Worm (Caenorhabditis elegans) whole organism, late embryonic: Measurements from ENCODE around the gene mdt-6.

ENCODE experiments used
- C38D4.7 ChIP-seq: fragments of 200-800 bp; sonication (Bioruptor generic); optimal IDR thresholded peaks from 2 replicates; lab custom pipeline; 2018; ENCODE audit warnings: mild to moderate bottlenecking, missing genetic modification characterization, moderate library complexity, missing compliant biosample characterization
- K02D7.2 ChIP-seq: sonication (generic microtip); optimal IDR thresholded peaks from 2 replicates; lab custom pipeline; 2017; ENCODE audit warnings: mild to moderate bottlenecking, missing genetic modification characterization, missing compliant biosample characterization
- K09A11.1 ChIP-seq: sonication (generic microtip); optimal IDR thresholded peaks from 2 replicates; lab custom pipeline; 2017; ENCODE audit warnings: antibody characterized with exemption, mild to moderate bottlenecking, missing genetic modification characterization, missing compliant biosample characterization; ENCODE audit not compliant: insufficient read depth
- Y22D7AL.16 ChIP-seq: sonication (generic microtip); optimal IDR thresholded peaks from 2 replicates; lab custom pipeline; 2016; ENCODE audit warnings: missing genetic modification characterization, missing compliant biosample characterization
- ama-1 ChIP-seq: fragments of 150-350 bp; optimal IDR thresholded peaks from 2 replicates; lab custom pipeline; 2014
- ceh-14 ChIP-seq: sonication (generic microtip); optimal IDR thresholded peaks from 2 replicates; lab custom pipeline; 2016; ENCODE audit warnings: missing genotype, missing genetic modification characterization, missing compliant biosample characterization
- ceh-18 ChIP-seq: sonication (generic microtip); optimal IDR thresholded peaks from 2 replicates; lab custom pipeline; 2016; ENCODE audit warnings: missing genetic modification characterization, missing compliant biosample characterization
- ceh-2 ChIP-seq: sonication (generic microtip); optimal IDR thresholded peaks from 2 replicates; lab custom pipeline; 2016; ENCODE audit warnings: missing genotype, missing genetic modification characterization, missing compliant biosample characterization
- ceh-24 ChIP-seq: sonication (generic microtip); optimal IDR thresholded peaks from 2 replicates; lab custom pipeline; 2016; ENCODE audit warnings: mild to moderate bottlenecking, missing genetic modification characterization, missing compliant biosample characterization
- ceh-34 ChIP-seq: sonication (generic microtip); optimal IDR thresholded peaks from 2 replicates; lab custom pipeline; 2016; ENCODE audit warnings: mild to moderate bottlenecking, missing genetic modification characterization, missing compliant biosample characterization
- ceh-45 ChIP-seq: fragments of 200-800 bp; sonication (Bioruptor generic); IDR thresholded peaks from 2 replicates; pipeline ENCODE4 v1.3.6; 2022; ENCODE audit warnings: missing genetic modification reagents, missing genetic modification characterization, missing compliant biosample characterization
- ceh-6 ChIP-seq: fragments of 200-800 bp; sonication (Bioruptor generic); optimal IDR thresholded peaks from 2 replicates; lab custom pipeline; 2018; ENCODE audit warnings: mild to moderate bottlenecking, missing genetic modification characterization, missing compliant biosample characterization
- che-1 ChIP-seq: sonication (generic microtip); optimal IDR thresholded peaks from 2 replicates; lab custom pipeline; 2016; ENCODE audit warnings: mild to moderate bottlenecking, missing genetic modification characterization, missing compliant biosample characterization
- dmd-4 ChIP-seq: sonication (generic microtip); optimal IDR thresholded peaks from 2 replicates; lab custom pipeline; 2016; ENCODE audit warnings: borderline replicate concordance, missing genetic modification characterization, missing compliant biosample characterization
- dve-1 ChIP-seq: sonication (generic microtip); optimal IDR thresholded peaks from 2 replicates; lab custom pipeline; 2017; ENCODE audit warnings: antibody characterized with exemption, mild to moderate bottlenecking, missing genetic modification characterization, missing compliant biosample characterization
- elt-4 ChIP-seq: sonication (generic microtip); optimal IDR thresholded peaks from 2 replicates; lab custom pipeline; 2016; ENCODE audit warnings: missing genetic modification characterization, missing compliant biosample characterization
- ets-4 ChIP-seq: sonication (generic microtip); optimal IDR thresholded peaks from 2 replicates; lab custom pipeline; 2016; ENCODE audit warnings: missing genetic modification characterization, missing compliant biosample characterization
- fkh-10 ChIP-seq: fragments of 150-350 bp; optimal IDR thresholded peaks from 2 replicates; lab custom pipeline; 2014; ENCODE audit warnings: missing biosample characterization, missing genetic modification reagents, missing genetic modification characterization
- hlh-6 ChIP-seq: sonication (generic microtip); optimal IDR thresholded peaks from 2 replicates; lab custom pipeline; 2016; ENCODE audit warnings: missing genotype, missing genetic modification characterization, missing compliant biosample characterization
- hlh-8 ChIP-seq: sonication (generic microtip); optimal IDR thresholded peaks from 2 replicates; lab custom pipeline; 2016; ENCODE audit warnings: missing genotype, missing genetic modification characterization, missing compliant biosample characterization
- lin-11 ChIP-seq: fragments of 200-800 bp; sonication (Bioruptor generic); optimal IDR thresholded peaks from 2 replicates; lab custom pipeline; 2018; ENCODE audit warnings: mild to moderate bottlenecking, missing genetic modification characterization, missing compliant biosample characterization
- madf-2 ChIP-seq: sonication (generic microtip); optimal IDR thresholded peaks from 2 replicates; lab custom pipeline; 2017; ENCODE audit warnings: missing genetic modification characterization, missing compliant biosample characterization
- nhr-11 ChIP-seq: fragments of 150-350 bp; optimal IDR thresholded peaks from 2 replicates; lab custom pipeline; 2014; ENCODE audit warnings: missing biosample characterization, missing genetic modification characterization
- nhr-232 ChIP-seq: sonication (generic microtip); optimal IDR thresholded peaks from 2 replicates; lab custom pipeline; 2016; ENCODE audit warnings: missing genetic modification characterization, missing compliant biosample characterization
- odd-2 ChIP-seq: sonication (generic microtip); optimal IDR thresholded peaks from 2 replicates; lab custom pipeline; 2017; ENCODE audit warnings: antibody characterized with exemption, mild to moderate bottlenecking, missing genetic modification characterization, missing compliant biosample characterization
- pag-3 ChIP-seq: sonication (generic microtip); optimal IDR thresholded peaks from 2 replicates; lab custom pipeline; 2016; ENCODE audit warnings: missing compliant biosample characterization, missing genetic modification characterization, borderline replicate concordance
- pqm-1 ChIP-seq: sonication (generic microtip); optimal IDR thresholded peaks from 2 replicates; lab custom pipeline; 2016; ENCODE audit warnings: missing genetic modification characterization, missing compliant biosample characterization
- ref-2 ChIP-seq: sonication (generic microtip); optimal IDR thresholded peaks from 2 replicates; lab custom pipeline; 2016; ENCODE audit warnings: missing genetic modification characterization, missing compliant biosample characterization
- rnt-1 ChIP-seq: sonication (generic microtip); optimal IDR thresholded peaks from 2 replicates; lab custom pipeline; 2016; ENCODE audit warnings: missing genetic modification characterization, missing compliant biosample characterization
- sdc-2 ChIP-seq: sonication (generic microtip); optimal IDR thresholded peaks from 2 replicates; lab custom pipeline; 2016; ENCODE audit warnings: missing genotype, missing genetic modification characterization, missing compliant biosample characterization
- sox-2 ChIP-seq: fragments of 200-800 bp; sonication (Bioruptor generic); IDR thresholded peaks from 2 replicates; pipeline ENCODE4 v1.3.6; 2022; ENCODE audit warnings: missing genetic modification reagents, missing genetic modification characterization, missing compliant biosample characterization
- sox-4 ChIP-seq: sonication (generic microtip); optimal IDR thresholded peaks from 2 replicates; lab custom pipeline; 2017; ENCODE audit warnings: mild to moderate bottlenecking, missing genetic modification characterization, inconsistent platforms, missing compliant biosample characterization
- syd-9 ChIP-seq: sonication (generic microtip); optimal IDR thresholded peaks from 2 replicates; lab custom pipeline; 2016; ENCODE audit warnings: mild to moderate bottlenecking, missing genetic modification characterization, moderate library complexity, missing compliant biosample characterization
- tbx-2 ChIP-seq: sonication (generic microtip); optimal IDR thresholded peaks from 2 replicates; lab custom pipeline; 2016; ENCODE audit warnings: missing genetic modification characterization, missing compliant biosample characterization
- ttx-3 ChIP-seq: sonication (generic microtip); optimal IDR thresholded peaks from 2 replicates; lab custom pipeline; 2016; ENCODE audit warnings: missing genetic modification reagents, missing genetic modification characterization, missing compliant biosample characterization
- unc-42 ChIP-seq: sonication (generic microtip); optimal IDR thresholded peaks from 2 replicates; lab custom pipeline; 2016; ENCODE audit warnings: missing genotype, missing genetic modification characterization, missing compliant biosample characterization
- zip-5 ChIP-seq: sonication (generic microtip); optimal IDR thresholded peaks from 2 replicates; lab custom pipeline; 2016; ENCODE audit warnings: missing genetic modification characterization, missing compliant biosample characterization
- ztf-16 ChIP-seq: sonication (generic microtip); optimal IDR thresholded peaks from 2 replicates; lab custom pipeline; 2017; ENCODE audit warnings: missing genetic modification characterization, missing compliant biosample characterization

mdt-6 gene

DNA sequence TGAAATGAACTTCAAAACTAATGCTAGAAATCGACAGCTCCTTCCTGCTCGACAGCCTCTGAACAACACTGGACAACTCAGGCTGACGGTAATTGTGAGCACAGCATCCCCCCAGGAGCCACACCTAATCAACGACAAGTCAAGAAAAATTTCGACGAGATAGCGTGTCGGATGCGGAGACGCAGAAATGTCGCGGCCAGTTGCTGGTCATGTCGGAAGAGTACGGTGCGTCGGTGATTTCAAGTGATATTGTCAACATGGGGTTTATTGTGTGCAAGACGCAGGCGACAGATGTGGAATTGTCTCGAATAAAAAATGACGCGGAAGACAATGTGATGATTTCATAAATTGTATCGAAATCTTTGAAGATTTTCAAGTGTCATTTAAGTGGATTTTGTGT, 22.9 kb downstream of the mdt-6 start, which contains the start of gene twk-11:
Gene twk-11, minus strand, starts transcription at position 101 of the 400 bp plus-strand sequence.
- TF ChIP-seq hlh-6 (tag; lab: Kevin White, UChicago) (no peak), Y22D7AL.16 (no peak)
- TF ChIP-seq, all 69 proteins: peak for 0

DNA sequence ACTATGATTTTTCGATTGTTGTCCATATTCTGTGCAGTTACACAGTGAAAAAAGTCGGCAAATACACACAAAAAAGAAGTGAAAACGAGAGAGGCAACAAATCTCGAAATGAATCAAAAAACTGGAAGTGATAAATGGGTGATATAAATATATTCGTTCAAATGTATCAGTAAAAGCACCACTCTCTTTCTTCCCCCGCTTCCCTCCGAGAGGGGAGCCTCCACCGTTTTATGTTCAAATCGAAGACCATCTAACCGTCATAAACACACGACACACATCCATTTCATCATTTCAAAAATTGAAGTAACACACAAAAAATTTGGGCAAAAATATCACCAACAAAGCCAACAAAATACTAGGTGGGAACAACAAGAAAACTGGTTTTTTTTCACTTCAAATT, 32.4 kb downstream of the mdt-6 start, which contains the start of gene F20A1.6:
Gene F20A1.6, minus strand, starts transcription at position 101 of the 400 bp plus-strand sequence.
- TF ChIP-seq dve-1 (tag; lab: Kevin White, UChicago) (no peak), pag-3 (tag; lab: Kevin White, UChicago) (no peak), sox-2 (GFP tag; lab: Robert Waterston, UW) (no peak), ztf-16 (no peak), sdc-2 (no peak), odd-2 (tag; lab: Kevin White, UChicago) (no peak), ref-2 (no peak), ceh-6 (GFP tag; lab: Kevin White, UChicago) (no peak), sox-4 (no peak), ceh-2 (tag; lab: Kevin White, UChicago) (no peak), K02D7.2 (tag; lab: Kevin White, UChicago) (no peak), fkh-10 (GFP tag; lab: Kevin White, UChicago) (no peak), pqm-1 (tag; lab: Kevin White, UChicago) (no peak), ceh-45 (no peak), rnt-1 (no peak)
- TF ChIP-seq, all 69 proteins: peak for 0

DNA sequence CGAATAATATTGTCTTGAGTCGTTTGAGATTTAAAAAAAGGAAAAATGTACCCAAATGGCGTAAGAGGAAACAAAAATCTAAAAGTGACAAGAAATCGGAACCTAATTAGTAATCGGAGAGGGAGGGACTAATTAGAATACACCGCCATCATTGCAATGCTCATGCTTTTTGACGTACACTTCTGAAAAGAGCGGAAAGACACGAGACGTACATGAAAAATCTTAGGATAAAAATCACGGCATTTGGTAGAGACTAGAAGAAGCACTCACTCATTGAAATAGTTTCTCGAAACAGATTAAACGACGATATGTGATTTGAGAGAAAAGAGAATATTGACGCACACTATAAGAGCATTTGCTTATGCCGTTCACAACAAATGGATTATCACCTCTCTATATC, 36.4 kb downstream of the mdt-6 start:
- TF ChIP-seq dmd-4 (tag; lab: Kevin White, UChicago) (no peak), hlh-6 (tag; lab: Kevin White, UChicago) (no peak), tbx-2 (tag; lab: Kevin White, UChicago) (no peak), ceh-24 (tag; lab: Kevin White, UChicago) (no peak)

DNA sequence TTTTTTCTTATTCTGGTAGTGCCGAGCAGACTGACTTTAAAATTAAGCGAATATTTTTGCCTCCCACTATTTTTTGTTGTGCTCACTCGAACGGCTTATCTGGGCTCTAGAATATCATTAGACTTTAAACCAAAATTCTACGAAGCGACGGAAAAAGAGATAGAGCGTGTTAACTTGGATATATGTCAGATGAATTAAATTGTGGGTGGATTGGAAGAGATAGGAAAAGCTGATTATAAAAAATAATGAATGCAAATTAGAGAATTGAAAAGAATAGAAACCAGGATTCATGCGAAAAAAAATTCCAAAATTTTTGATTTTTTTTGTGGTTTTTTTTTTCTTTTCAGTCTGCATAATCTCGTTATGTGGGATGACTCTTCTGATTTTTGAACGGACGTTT, 37.7 kb downstream of the mdt-6 start, which contains the start of gene F20A1.4:
Gene F20A1.4, minus strand, starts transcription at position 101 of the 400 bp plus-strand sequence.
- TF ChIP-seq sdc-2 (no peak), odd-2 (tag; lab: Kevin White, UChicago) (no peak), tbx-2 (tag; lab: Kevin White, UChicago) (no peak), ttx-3 (tag; lab: Kevin White, UChicago) (no peak), lin-11 (no peak), ceh-18 (tag; lab: Kevin White, UChicago) (no peak), ceh-14 (no peak), rnt-1 (no peak), elt-4 (tag; lab: Kevin White, UChicago) (no peak), syd-9 (no peak)

DNA sequence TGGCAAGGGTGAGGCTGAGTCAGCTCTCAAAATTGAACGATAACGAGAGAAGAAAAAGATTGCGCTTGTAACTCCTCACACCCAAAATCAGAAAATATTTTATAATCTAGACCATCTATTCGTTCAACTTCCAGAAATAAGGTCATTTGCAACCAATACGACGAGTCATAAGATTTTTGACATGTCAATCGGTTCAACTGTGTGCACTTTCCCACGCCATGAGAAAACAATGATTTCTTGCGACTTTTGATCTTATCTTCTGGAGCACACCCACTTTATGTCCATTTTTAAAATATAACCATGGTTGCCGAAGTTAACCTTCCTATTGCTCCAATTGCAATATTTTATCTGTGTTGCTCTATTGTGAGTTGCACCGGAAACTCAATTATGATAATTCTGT, 42.4 kb downstream of the mdt-6 start, which contains the start of gene srsx-32:
Gene srsx-32, plus strand, starts transcription at position 301 of the 400 bp plus-strand sequence.
- no peak for TF ChIP-seq ceh-24 (tag; lab: Kevin White, UChicago)
- no peak for TF ChIP-seq ceh-6 (GFP tag; lab: Kevin White, UChicago)

DNA sequence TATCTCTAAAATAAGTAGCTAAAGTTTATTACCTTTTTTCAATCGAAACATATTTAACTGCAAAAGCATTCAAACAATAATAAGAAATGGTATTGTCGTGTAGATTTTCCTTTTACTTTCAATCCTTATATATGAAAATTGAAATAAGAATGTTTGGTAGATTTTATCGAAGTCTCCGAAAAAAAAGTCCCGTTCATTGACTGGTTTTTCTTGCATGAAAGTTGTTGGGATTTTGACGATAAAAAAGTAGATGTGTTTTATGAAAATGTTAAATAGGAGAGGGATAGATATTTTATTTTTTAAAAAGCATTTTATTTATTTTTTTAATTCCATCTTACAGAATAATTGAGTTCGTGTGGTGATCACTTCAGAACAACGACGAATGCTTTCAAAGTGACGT, 43.6 kb downstream of the mdt-6 start, which contains the start of gene C33G8.13:
Gene C33G8.13, minus strand, starts transcription at position 101 of the 400 bp plus-strand sequence.
- TF ChIP-seq nhr-11 (no peak), K09A11.1 (no peak), zip-5 (tag; lab: Kevin White, UChicago) (no peak), ets-4 (tag; lab: Kevin White, UChicago) (no peak), hlh-6 (tag; lab: Kevin White, UChicago) (no peak), ama-1 (lab: Kevin White, UChicago) (no peak), hlh-8 (tag; lab: Kevin White, UChicago) (no peak), unc-42 (tag; lab: Kevin White, UChicago) (no peak), ceh-14 (no peak), che-1 (tag; lab: Kevin White, UChicago) (no peak), ceh-34 (no peak), C38D4.7 (GFP tag; lab: Kevin White, UChicago) (no peak), madf-2 (tag; lab: Kevin White, UChicago) (no peak), nhr-232 (no peak)
